Worm (Caenorhabditis elegans) whole organism, young adult: ENCODE data around the gene C47E8.4.

Source experiments
- T07F8.4 ChIP-seq: sonication (generic microtip); optimal IDR thresholded peaks from 2 replicates; lab custom pipeline; 2016; ENCODE audit warnings: mild to moderate bottlenecking, missing genetic modification characterization, moderate library complexity, missing compliant biosample characterization
- hlh-12 ChIP-seq: sonication (generic microtip); optimal IDR thresholded peaks from 2 replicates; lab custom pipeline; 2016; ENCODE audit warnings: missing genetic modification characterization, missing compliant biosample characterization
- sptf-2 ChIP-seq: fragments of 200-800 bp; sonication (Bioruptor generic); optimal IDR thresholded peaks from 2 replicates; lab custom pipeline; 2018; ENCODE audit warnings: mild to moderate bottlenecking, missing genetic modification characterization, missing compliant biosample characterization
- unc-62 ChIP-seq: fragments of 150-350 bp; optimal IDR thresholded peaks from 2 replicates; lab custom pipeline; 2014; ENCODE audit warnings: missing biosample characterization, missing genetic modification reagents, missing genetic modification characterization
- ztf-18 ChIP-seq: sonication (generic microtip); optimal IDR thresholded peaks from 2 replicates; lab custom pipeline; 2016; ENCODE audit warnings: missing genotype, mild to moderate bottlenecking, missing genetic modification characterization, missing compliant biosample characterization

ce11 chrV:14686231-14687105, 1.2 kb upstream of the C47E8.4 start:
- TF ChIP-seq hlh-12 (tag; lab: Kevin White, UChicago) (no peak), ztf-18 (no peak), sptf-2 (GFP tag; lab: Kevin White, UChicago) (peak; percentile 21), T07F8.4 (tag; lab: Kevin White, UChicago) (no peak), unc-62 (GFP tag; lab: Kevin White, UChicago) (no peak)
